Worm (Caenorhabditis elegans) whole organism, L3 larva: ENCODE data around the gene cdh-3.

Experiments
- R02D3.7 ChIP-seq: fragments of 150-350 bp; optimal IDR thresholded peaks from 2 replicates; lab custom pipeline; 2014; ENCODE audit warnings: missing biosample characterization, missing genetic modification characterization
- ZK546.5 ChIP-seq: sonication (generic microtip); optimal IDR thresholded peaks from 2 replicates; lab custom pipeline; 2017; ENCODE audit warnings: missing biosample characterization, missing genetic modification characterization
- aly-2 ChIP-seq: fragments of 150-350 bp; optimal IDR thresholded peaks from 2 replicates; lab custom pipeline; 2014; ENCODE audit warnings: missing biosample characterization, missing genetic modification characterization
- ama-1 ChIP-seq: fragments of 150-350 bp; optimal IDR thresholded peaks from 2 replicates; lab custom pipeline; 2018
- ceh-16 ChIP-seq: sonication (generic microtip); optimal IDR thresholded peaks from 2 replicates; lab custom pipeline; 2017; ENCODE audit warnings: missing biosample characterization, missing genetic modification characterization
- ceh-28 ChIP-seq: fragments of 150-350 bp; optimal IDR thresholded peaks from 2 replicates; lab custom pipeline; 2014; ENCODE audit warnings: missing biosample characterization, missing genetic modification reagents, missing genetic modification characterization
- ceh-82 ChIP-seq: fragments of 150-350 bp; optimal IDR thresholded peaks from 2 replicates; lab custom pipeline; 2014; ENCODE audit warnings: missing biosample characterization, missing genetic modification characterization
- ceh-9 ChIP-seq: sonication (generic microtip); optimal IDR thresholded peaks from 2 replicates; lab custom pipeline; 2018; ENCODE audit warnings: missing biosample characterization, missing genetic modification characterization
- daf-12 ChIP-seq: fragments of 150-350 bp; optimal IDR thresholded peaks from 2 replicates; lab custom pipeline; 2014; ENCODE audit warnings: missing biosample characterization, missing genetic modification reagents, missing genetic modification characterization
- egl-27 ChIP-seq: sonication (generic microtip); optimal IDR thresholded peaks from 4 replicates; lab custom pipeline; 2017; ENCODE audit warnings: missing biosample characterization, missing genetic modification reagents, missing genetic modification characterization
- egl-5 ChIP-seq: fragments of 150-350 bp; optimal IDR thresholded peaks from 2 replicates; lab custom pipeline; 2017; ENCODE audit warnings: missing biosample characterization, missing genetic modification reagents, missing genetic modification characterization, inconsistent platforms
- elt-1 ChIP-seq: fragments of 150-350 bp; optimal IDR thresholded peaks from 2 replicates; lab custom pipeline; 2014; ENCODE audit warnings: missing biosample characterization, missing genetic modification characterization
- elt-2 ChIP-seq: sonication (generic microtip); optimal IDR thresholded peaks from 2 replicates; lab custom pipeline; 2016; ENCODE audit warnings: missing genetic modification reagents, mild to moderate bottlenecking, missing genetic modification characterization, missing compliant biosample characterization
- elt-3 ChIP-seq, 3 experiments: fragments of 150-350 bp in 1 of 3; sonication (generic microtip) in 2 of 3; optimal IDR thresholded peaks; 2 replicates in 2 of 3; 4 replicates in 1 of 3; lab custom pipeline; 2014 to 2017; ENCODE audit warnings: missing biosample characterization in 3 of 3, missing genetic modification characterization in 3 of 3
- eor-1 ChIP-seq, 2 experiments: fragments of 150-350 bp; optimal IDR thresholded peaks; 2 replicates each; lab custom pipeline; 2014 to 2018; ENCODE audit warnings: missing biosample characterization in 2 of 2, missing genetic modification characterization in 2 of 2
- fkh-10 ChIP-seq: sonication (generic microtip); optimal IDR thresholded peaks from 2 replicates; lab custom pipeline; 2017; ENCODE audit warnings: missing biosample characterization, missing genetic modification reagents, missing genetic modification characterization
- fkh-2 ChIP-seq: fragments of 150-350 bp; optimal IDR thresholded peaks from 2 replicates; lab custom pipeline; 2014; ENCODE audit warnings: missing biosample characterization, missing genetic modification reagents, missing genetic modification characterization
- fos-1 ChIP-seq: fragments of 150-350 bp; optimal IDR thresholded peaks from 2 replicates; lab custom pipeline; 2014; ENCODE audit warnings: missing biosample characterization, missing genetic modification characterization
- hmg-11 ChIP-seq: sonication (generic microtip); optimal IDR thresholded peaks from 2 replicates; lab custom pipeline; 2016; ENCODE audit warnings: missing genetic modification characterization, missing compliant biosample characterization
- jun-1 ChIP-seq: fragments of 150-350 bp; optimal IDR thresholded peaks from 2 replicates; lab custom pipeline; 2014; ENCODE audit warnings: missing biosample characterization, missing genetic modification reagents, missing genetic modification characterization
- lin-15B ChIP-seq: fragments of 150-350 bp; optimal IDR thresholded peaks from 2 replicates; lab custom pipeline; 2014; ENCODE audit warnings: missing biosample characterization, missing genetic modification characterization
- lin-39 ChIP-seq: fragments of 150-350 bp; optimal IDR thresholded peaks from 2 replicates; lab custom pipeline; 2018; ENCODE audit warnings: missing biosample characterization, missing genetic modification reagents, missing genetic modification characterization
- lsy-12 ChIP-seq: sonication (generic microtip); optimal IDR thresholded peaks from 2 replicates; lab custom pipeline; 2016; ENCODE audit warnings: mild to moderate bottlenecking, missing genetic modification characterization, missing compliant biosample characterization
- mdl-1 ChIP-seq: fragments of 150-350 bp; optimal IDR thresholded peaks from 2 replicates; lab custom pipeline; 2014; ENCODE audit warnings: missing biosample characterization, missing genetic modification characterization
- mml-1 ChIP-seq: fragments of 150-350 bp; sonication (generic microtip); optimal IDR thresholded peaks from 3 replicates; lab custom pipeline; 2014; ENCODE audit warnings: missing biosample characterization, missing genetic modification characterization
- nfya-1 ChIP-seq: sonication (generic microtip); optimal IDR thresholded peaks from 2 replicates; lab custom pipeline; 2017; ENCODE audit warnings: missing genetic modification characterization, mild to moderate bottlenecking, missing compliant biosample characterization, antibody characterized with exemption, moderate library complexity; ENCODE audit not compliant: insufficient read depth
- nhr-11 ChIP-seq: fragments of 150-350 bp; optimal IDR thresholded peaks from 2 replicates; lab custom pipeline; 2014; ENCODE audit warnings: missing biosample characterization, missing genetic modification characterization
- nhr-12 ChIP-seq: fragments of 150-350 bp; optimal IDR thresholded peaks from 2 replicates; lab custom pipeline; 2014; ENCODE audit warnings: missing biosample characterization, missing genetic modification characterization
- nhr-23 ChIP-seq: fragments of 150-350 bp; optimal IDR thresholded peaks from 2 replicates; lab custom pipeline; 2014; ENCODE audit warnings: missing biosample characterization, missing genetic modification reagents, missing genetic modification characterization
- nhr-237 ChIP-seq: fragments of 150-350 bp; optimal IDR thresholded peaks from 2 replicates; lab custom pipeline; 2014; ENCODE audit warnings: missing biosample characterization, missing genetic modification characterization
- nhr-25 ChIP-seq: sonication (generic microtip); optimal IDR thresholded peaks from 2 replicates; lab custom pipeline; 2017; ENCODE audit warnings: missing biosample characterization, missing genetic modification characterization
- nhr-28 ChIP-seq: fragments of 150-350 bp; optimal IDR thresholded peaks from 2 replicates; lab custom pipeline; 2014; ENCODE audit warnings: missing biosample characterization, missing genetic modification characterization
- nhr-43 ChIP-seq: sonication (generic microtip); optimal IDR thresholded peaks from 2 replicates; lab custom pipeline; 2016; ENCODE audit warnings: mild to moderate bottlenecking, missing genetic modification characterization, missing compliant biosample characterization; ENCODE audit not compliant: poor library complexity, severe bottlenecking
- nhr-67 ChIP-seq: fragments of 150-350 bp; optimal IDR thresholded peaks from 2 replicates; lab custom pipeline; 2014; ENCODE audit warnings: missing biosample characterization, missing genetic modification characterization
- nhr-76 ChIP-seq: fragments of 150-350 bp; sonication (generic microtip); optimal IDR thresholded peaks from 5 replicates; lab custom pipeline; 2014; ENCODE audit warnings: missing biosample characterization, missing genetic modification characterization
- nhr-77 ChIP-seq: fragments of 150-350 bp; optimal IDR thresholded peaks from 2 replicates; lab custom pipeline; 2014; ENCODE audit warnings: missing biosample characterization, missing genetic modification characterization
- pha-4 ChIP-seq: fragments of 150-350 bp; optimal IDR thresholded peaks from 2 replicates; lab custom pipeline; 2014; ENCODE audit warnings: missing biosample characterization, missing genetic modification reagents, missing genetic modification characterization
- pqm-1 ChIP-seq: fragments of 150-350 bp; optimal IDR thresholded peaks from 2 replicates; lab custom pipeline; 2017; ENCODE audit warnings: missing biosample characterization, missing genetic modification characterization, inconsistent platforms
- sea-2 ChIP-seq: fragments of 150-350 bp; sonication (generic microtip); optimal IDR thresholded peaks from 4 replicates; lab custom pipeline; 2014; ENCODE audit warnings: missing biosample characterization, missing genetic modification reagents, missing genetic modification characterization
- skn-1 ChIP-seq: fragments of 150-350 bp; optimal IDR thresholded peaks from 2 replicates; lab custom pipeline; 2014; ENCODE audit warnings: missing biosample characterization, missing genetic modification characterization
- snpc-4 ChIP-seq: fragments of 150-350 bp; optimal IDR thresholded peaks from 2 replicates; lab custom pipeline; 2014; ENCODE audit warnings: missing biosample characterization, missing genetic modification characterization
- tbx-2 ChIP-seq: sonication (generic microtip); optimal IDR thresholded peaks from 2 replicates; lab custom pipeline; 2016; ENCODE audit warnings: mild to moderate bottlenecking, missing genetic modification characterization, missing compliant biosample characterization
- unc-39 ChIP-seq: sonication (generic microtip); optimal IDR thresholded peaks from 4 replicates; lab custom pipeline; 2017; ENCODE audit warnings: missing biosample characterization, missing genetic modification characterization
- unc-62 ChIP-seq: fragments of 150-350 bp; sonication (generic microtip); optimal IDR thresholded peaks from 4 replicates; lab custom pipeline; 2014; ENCODE audit warnings: missing biosample characterization, missing genetic modification reagents, missing genetic modification characterization
- zag-1 ChIP-seq: fragments of 150-350 bp; optimal IDR thresholded peaks from 2 replicates; lab custom pipeline; 2014; ENCODE audit warnings: missing biosample characterization, missing genetic modification characterization
- ztf-11 ChIP-seq: fragments of 150-350 bp; optimal IDR thresholded peaks from 2 replicates; lab custom pipeline; 2014; ENCODE audit warnings: missing biosample characterization, missing genetic modification characterization
- ztf-4 ChIP-seq: fragments of 150-350 bp; optimal IDR thresholded peaks from 2 replicates; lab custom pipeline; 2014; ENCODE audit warnings: missing biosample characterization, missing genetic modification characterization

The cdh-3 gene

ce11 chrIII:7730331-7730730 is 23.9 kb downstream of the cdh-3 start:
- TF ChIP-seq pha-4 (tag; lab: Kevin White, UChicago) = peak; percentile 6
- no peak for TF ChIP-seq ceh-16 (tag; lab: Kevin White, UChicago)
- TF ChIP-seq jun-1 (tag; lab: Kevin White, UChicago) = peak; percentile 35
- peak; percentile 73 for TF ChIP-seq ama-1 (lab: Kevin White, UChicago)
- no peak for TF ChIP-seq nhr-237
- TF ChIP-seq nfya-1 = no peak
- TF ChIP-seq ZK546.5 (tag; lab: Kevin White, UChicago) = no peak
- TF ChIP-seq eor-1 (tag; optimal IDR thresholded peaks at IDR 0.05; lab: Kevin White, UChicago) = no peak
- TF ChIP-seq pqm-1 (tag; lab: Kevin White, UChicago) = peak; percentile 76
- TF ChIP-seq daf-12 (tag; lab: Kevin White, UChicago) = no peak
- TF ChIP-seq elt-2 (tag; lab: Kevin White, UChicago) = peak; percentile 87
- no peak for TF ChIP-seq ztf-11 (tag; lab: Kevin White, UChicago)
- no peak for TF ChIP-seq skn-1
- TF ChIP-seq fkh-2 (tag; lab: Kevin White, UChicago) = no peak
- no peak for TF ChIP-seq nhr-76
- TF ChIP-seq aly-2 = no peak
- TF ChIP-seq nhr-77 (tag; lab: Kevin White, UChicago) = no peak
- no peak for TF ChIP-seq hmg-11 (tag; lab: Kevin White, UChicago)
- no peak for TF ChIP-seq elt-3 (tag; optimal IDR thresholded peaks at IDR 0.05; lab: Kevin White, UChicago)
- no peak for TF ChIP-seq zag-1 (tag; lab: Kevin White, UChicago)
- TF ChIP-seq unc-62 = no peak

DNA sequence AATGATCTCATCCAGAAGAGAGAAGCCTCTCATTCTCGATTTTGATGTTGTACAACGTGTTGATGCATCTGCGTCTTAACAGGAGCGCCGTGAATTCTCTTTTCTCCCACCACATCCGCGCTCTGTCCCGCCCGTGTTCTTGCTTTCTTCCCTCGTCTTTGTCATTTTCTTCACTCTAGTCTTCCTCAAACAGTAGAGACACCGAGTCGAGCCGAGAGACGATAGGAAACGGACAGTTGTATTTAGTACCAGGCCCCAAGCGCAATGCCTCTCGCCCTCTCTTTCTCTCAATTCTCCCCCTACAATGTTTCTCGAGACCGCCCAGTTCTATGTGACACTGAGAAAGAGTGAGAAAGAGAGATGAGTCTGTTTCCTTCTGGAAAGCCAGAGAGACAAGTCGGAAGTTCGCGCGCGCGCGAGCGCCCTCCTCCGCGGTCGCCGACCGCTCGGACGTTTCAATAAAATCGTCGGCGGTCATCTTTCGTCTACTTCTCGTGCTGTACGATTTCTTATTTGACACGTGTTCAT is 24.6 kb downstream of the cdh-3 start, which contains the start of gene ZK112.4:
Gene ZK112.4, minus strand, starts transcription at position 478 of the 528 bp plus-strand sequence.
- TF ChIP-seq lsy-12 (tag; lab: Kevin White, UChicago) (no peak), snpc-4 (no peak), nhr-28 (tag; lab: Kevin White, UChicago) (no peak), pha-4 (tag; lab: Kevin White, UChicago) (peak; percentile 80), aly-2 (no peak), lin-39 (peak; percentile 79), ceh-82 (tag; lab: Kevin White, UChicago) (no peak), ceh-28 (peak; percentile 48), elt-3 (tag; optimal IDR thresholded peaks at IDR 0.05; lab: Kevin White, UChicago) (no peak), ceh-16 (tag; lab: Kevin White, UChicago) (no peak), daf-12 (tag; lab: Kevin White, UChicago) (no peak), nhr-23 (peak; percentile 83), hmg-11 (tag; lab: Kevin White, UChicago) (peak; percentile 38), unc-62 (peak; percentile 55), ztf-11 (tag; lab: Kevin White, UChicago) (no peak), R02D3.7 (tag; lab: Kevin White, UChicago) (peak; percentile 15), eor-1 (tag; optimal IDR thresholded peaks at IDR 0.05; lab: Kevin White, UChicago) (no peak), nhr-43 (tag; lab: Kevin White, UChicago) (peak; percentile 59), egl-27 (no peak), nhr-67 (tag; lab: Kevin White, UChicago) (no peak), ama-1 (lab: Kevin White, UChicago) (peak; percentile 81), nfya-1 (peak; percentile 83), nhr-25 (tag; lab: Kevin White, UChicago) (peak; percentile 18), tbx-2 (tag; lab: Kevin White, UChicago) (no peak), elt-1 (tag; lab: Kevin White, UChicago) (no peak), pqm-1 (tag; lab: Kevin White, UChicago) (no peak), fkh-2 (tag; lab: Kevin White, UChicago) (no peak), mml-1 (tag; lab: Kevin White, UChicago) (no peak), zag-1 (tag; lab: Kevin White, UChicago) (no peak), nhr-237 (no peak), ztf-4 (tag; lab: Kevin White, UChicago) (no peak), nhr-11 (tag; lab: Kevin White, UChicago) (peak; percentile 69), egl-5 (no peak), jun-1 (tag; lab: Kevin White, UChicago) (peak; percentile 62), ceh-9 (no peak), lin-15B (peak; percentile 61), unc-39 (tag; lab: Kevin White, UChicago) (no peak), ZK546.5 (tag; lab: Kevin White, UChicago) (no peak), fkh-10 (GFP tag; lab: Kevin White, UChicago) (peak; percentile 16), nhr-77 (tag; lab: Kevin White, UChicago) (no peak), mdl-1 (tag; lab: Kevin White, UChicago) (peak; percentile 65), elt-2 (tag; lab: Kevin White, UChicago) (no peak), nhr-76 (no peak), skn-1 (no peak), nhr-12 (no peak), fos-1 (no peak), sea-2 (GFP tag; lab: Kevin White, UChicago) (no peak)
